Worm (Caenorhabditis elegans): ENCODE results near the gene vit-3.

DNA sequence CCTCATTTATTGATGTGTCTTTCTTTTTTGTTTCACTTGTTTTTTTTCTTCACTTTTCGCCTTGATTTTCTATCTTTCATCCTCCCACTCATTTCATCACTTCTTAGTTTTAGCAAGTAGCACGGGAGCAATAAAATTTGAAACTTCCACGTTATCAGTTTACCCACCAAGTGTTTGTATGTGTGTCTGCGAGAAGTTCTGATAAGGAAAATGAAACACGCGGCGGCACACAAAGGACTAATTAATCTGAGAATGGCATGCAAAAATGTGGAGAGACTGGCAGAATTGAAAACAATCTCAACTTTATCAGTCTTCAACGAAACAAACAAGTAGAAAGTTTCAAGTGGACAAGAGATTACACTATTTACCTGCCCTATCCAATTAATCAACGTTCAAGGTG lies 38.1 kb downstream of the vit-3 start:
- TF ChIP-seq mdl-1 (tag; optimal IDR thresholded peaks at IDR 0.05) (peak in 1 of 2 experiments; percentile 58), nhr-11 (tag; optimal IDR thresholded peaks at IDR 0.05) (no peak), aha-1 (tag; optimal IDR thresholded peaks at IDR 0.05) (no peak), lin-35 (GFP tag; optimal IDR thresholded peaks at IDR 0.05) (peak in 1 of 2 experiments; percentile 58), nhr-28 (tag; optimal IDR thresholded peaks at IDR 0.05) (no peak), unc-86 (tag; optimal IDR thresholded peaks at IDR 0.05) (no peak), ztf-11 (tag; optimal IDR thresholded peaks at IDR 0.05) (no peak), mab-9 (GFP tag; IDR thresholded peaks at IDR 0.05) (no peak), elt-3 (tag; optimal IDR thresholded peaks at IDR 0.05) (peak in 2 of 6 experiments; percentile 45 to 58), ama-1 (optimal IDR thresholded peaks at IDR 0.05) (no peak), nhr-90 (tag; optimal IDR thresholded peaks at IDR 0.05; ENCODE audit: poor library complexity) (no peak), unc-62 (GFP tag; optimal IDR thresholded peaks at IDR 0.05) (no peak), zag-1 (tag; optimal IDR thresholded peaks at IDR 0.05) (no peak)

Measured in whole organism, L1 larva.